Worm (Caenorhabditis elegans) whole organism, L4 larva: ENCODE data around the gene F20G2.1.

ENCODE experiments used
- arid-1 ChIP-seq: fragments of 200-800 bp; sonication (Bioruptor generic); conservative IDR thresholded peaks from 2 replicates; pipeline ENCODE4 v1.3.6; 2022; ENCODE audit warnings: missing genetic modification reagents, missing genetic modification characterization, missing compliant biosample characterization
- duxl-1 ChIP-seq: sonication (generic microtip); optimal IDR thresholded peaks from 2 replicates; lab custom pipeline; 2016; ENCODE audit warnings: mild to moderate bottlenecking, missing genetic modification characterization, moderate library complexity, missing compliant biosample characterization; ENCODE audit not compliant: poor library complexity
- egl-27 ChIP-seq: sonication (generic microtip); optimal IDR thresholded peaks from 3 replicates; lab custom pipeline; 2017; ENCODE audit warnings: missing biosample characterization, missing genetic modification reagents, missing genetic modification characterization
- fkh-10 ChIP-seq: fragments of 150-350 bp; optimal IDR thresholded peaks from 2 replicates; lab custom pipeline; 2014; ENCODE audit warnings: missing biosample characterization, missing genetic modification reagents, missing genetic modification characterization
- nhr-28 ChIP-seq: fragments of 150-350 bp; optimal IDR thresholded peaks from 2 replicates; lab custom pipeline; 2014; ENCODE audit warnings: missing biosample characterization, missing genetic modification characterization
- unc-39 ChIP-seq: sonication (generic microtip); optimal IDR thresholded peaks from 2 replicates; lab custom pipeline; 2017; ENCODE audit warnings: missing biosample characterization, missing genetic modification characterization

ce11 chrV:13768388-13768787 lies 15.0 kb upstream of the F20G2.1 start, which contains the start of gene F20G2.3:
- TF ChIP-seq fkh-10 (no peak), unc-39 (no peak), nhr-28 (tag; lab: Kevin White, UChicago) (no peak), egl-27 (tag; lab: Kevin White, UChicago) (no peak), arid-1 (no peak), duxl-1 (no peak)
